Worm (Caenorhabditis elegans) whole organism, L2 larva: ENCODE measurements around the gene lact-8.
A peak's percentile ranks its signal among the peaks of the same experiment; 100 is the strongest.

Experiments used
- C34F6.9 ChIP-seq: fragments of 150-350 bp; optimal IDR thresholded peaks from 2 replicates; lab custom pipeline; 2014; ENCODE audit warnings: missing biosample characterization, missing genetic modification characterization
- R02D3.7 ChIP-seq: fragments of 150-350 bp; optimal IDR thresholded peaks from 2 replicates; lab custom pipeline; 2014; ENCODE audit warnings: missing biosample characterization, missing genetic modification characterization
- aly-2 ChIP-seq: fragments of 150-350 bp; optimal IDR thresholded peaks from 2 replicates; lab custom pipeline; 2014; ENCODE audit warnings: missing biosample characterization, missing genetic modification characterization
- ama-1 ChIP-seq: fragments of 150-350 bp; optimal IDR thresholded peaks from 2 replicates; lab custom pipeline; 2018; ENCODE audit warnings: inconsistent platforms
- ceh-16 ChIP-seq: fragments of 150-350 bp; optimal IDR thresholded peaks from 2 replicates; lab custom pipeline; 2014; ENCODE audit warnings: missing biosample characterization, missing genetic modification characterization
- lin-13 ChIP-seq: fragments of 150-350 bp; optimal IDR thresholded peaks from 2 replicates; lab custom pipeline; 2014; ENCODE audit warnings: missing biosample characterization, missing genetic modification reagents, missing genetic modification characterization
- lsy-2 ChIP-seq, 2 experiments: fragments of 150-350 bp in 1 of 2; sonication (generic microtip) in 1 of 2; optimal IDR thresholded peaks; 2 replicates each; lab custom pipeline; 2014 to 2017; ENCODE audit warnings: missing biosample characterization in 2 of 2, missing genetic modification characterization in 2 of 2
- mdl-1 ChIP-seq, 2 experiments: fragments of 150-350 bp in 1 of 2; sonication (generic microtip) in 1 of 2; optimal IDR thresholded peaks; 2 replicates each; lab custom pipeline; 2017; ENCODE audit warnings: missing biosample characterization in 2 of 2, missing genetic modification characterization in 2 of 2
- nhr-10 ChIP-seq: sonication (generic microtip); optimal IDR thresholded peaks from 2 replicates; lab custom pipeline; 2017; ENCODE audit warnings: missing biosample characterization, missing genetic modification characterization
- nhr-23 ChIP-seq: fragments of 150-350 bp; optimal IDR thresholded peaks from 2 replicates; lab custom pipeline; 2014; ENCODE audit warnings: missing biosample characterization, missing genetic modification reagents, missing genetic modification characterization
- skn-1 ChIP-seq: sonication (generic microtip); optimal IDR thresholded peaks from 2 replicates; lab custom pipeline; 2017; ENCODE audit warnings: missing biosample characterization, missing genetic modification characterization
- unc-39 ChIP-seq: fragments of 150-350 bp; optimal IDR thresholded peaks from 2 replicates; lab custom pipeline; 2014; ENCODE audit warnings: missing biosample characterization, missing genetic modification characterization
- unc-55 ChIP-seq: fragments of 150-350 bp; sonication (generic microtip); optimal IDR thresholded peaks from 3 replicates; lab custom pipeline; 2014; ENCODE audit warnings: missing biosample characterization, missing genetic modification reagents, missing genetic modification characterization
- ztf-11 ChIP-seq: sonication (generic microtip); optimal IDR thresholded peaks from 2 replicates; lab custom pipeline; 2017; ENCODE audit warnings: missing biosample characterization, missing genetic modification characterization

DNA sequence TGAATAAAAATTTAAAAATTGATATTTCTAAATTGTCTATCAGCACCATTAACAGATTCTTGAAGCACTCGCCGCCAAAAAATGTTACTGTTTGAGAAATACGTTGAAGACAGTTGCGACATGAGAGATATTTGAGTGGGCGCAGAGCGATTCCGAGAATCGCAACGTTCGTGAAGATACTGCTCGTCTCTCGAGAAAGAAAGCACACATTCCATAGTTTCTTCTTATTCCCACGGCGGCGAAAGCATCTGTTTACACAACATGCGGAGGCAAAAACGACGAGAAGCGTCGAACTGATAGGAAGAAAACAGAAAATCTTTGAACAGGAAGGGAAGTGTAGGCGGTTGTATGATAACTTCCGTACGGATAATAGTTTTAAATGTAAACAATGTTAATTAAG is 10.9 kb downstream of the lact-8 start:
- TF ChIP-seq mdl-1 (tag; optimal IDR thresholded peaks at IDR 0.05; lab: Kevin White, UChicago) (no peak), R02D3.7 (no peak), unc-39 (tag; lab: Kevin White, UChicago) (no peak), aly-2 (tag; lab: Kevin White, UChicago) (no peak), ceh-16 (tag; lab: Kevin White, UChicago) (no peak), C34F6.9 (peak; percentile 14), ama-1 (lab: Kevin White, UChicago) (peak; percentile 38), unc-55 (GFP tag; lab: Kevin White, UChicago) (no peak), nhr-10 (tag; lab: Kevin White, UChicago) (no peak), nhr-23 (tag; lab: Kevin White, UChicago) (no peak), lin-13 (GFP tag; lab: Kevin White, UChicago) (peak; percentile 21), lsy-2 (tag; optimal IDR thresholded peaks at IDR 0.05; lab: Kevin White, UChicago) (peak; percentile 14 to 48), skn-1 (tag; lab: Kevin White, UChicago) (no peak), ztf-11 (no peak)
